Worm (Caenorhabditis elegans) whole organism, L2 larva: ENCODE results near the gene Y73B6BL.31.

Experiments used
- C34F6.9 ChIP-seq: fragments of 150-350 bp; optimal IDR thresholded peaks from 2 replicates; lab custom pipeline; 2014; ENCODE audit warnings: missing biosample characterization, missing genetic modification characterization
- alr-1 ChIP-seq: fragments of 150-350 bp; optimal IDR thresholded peaks from 2 replicates; lab custom pipeline; 2014; ENCODE audit warnings: missing biosample characterization, missing genetic modification characterization
- blmp-1 ChIP-seq: sonication (generic microtip); optimal IDR thresholded peaks from 2 replicates; lab custom pipeline; 2017; ENCODE audit warnings: missing genetic modification characterization, mild to moderate bottlenecking, missing compliant biosample characterization, antibody characterized with exemption, moderate library complexity; ENCODE audit not compliant: insufficient read depth
- ceh-16 ChIP-seq: fragments of 150-350 bp; optimal IDR thresholded peaks from 2 replicates; lab custom pipeline; 2014; ENCODE audit warnings: missing biosample characterization, missing genetic modification characterization
- ceh-82 ChIP-seq: fragments of 150-350 bp; optimal IDR thresholded peaks from 2 replicates; lab custom pipeline; 2014; ENCODE audit warnings: missing biosample characterization, missing genetic modification characterization
- elt-1 ChIP-seq: fragments of 150-350 bp; optimal IDR thresholded peaks from 2 replicates; lab custom pipeline; 2014; ENCODE audit warnings: missing biosample characterization, missing genetic modification characterization
- lin-13 ChIP-seq: fragments of 150-350 bp; optimal IDR thresholded peaks from 2 replicates; lab custom pipeline; 2014; ENCODE audit warnings: missing biosample characterization, missing genetic modification reagents, missing genetic modification characterization
- mdl-1 ChIP-seq, 2 experiments: fragments of 150-350 bp in 1 of 2; sonication (generic microtip) in 1 of 2; optimal IDR thresholded peaks; 2 replicates each; lab custom pipeline; 2017; ENCODE audit warnings: missing biosample characterization in 2 of 2, missing genetic modification characterization in 2 of 2
- nhr-237 ChIP-seq: fragments of 150-350 bp; optimal IDR thresholded peaks from 2 replicates; lab custom pipeline; 2014; ENCODE audit warnings: missing biosample characterization, missing genetic modification characterization
- skn-1 ChIP-seq: sonication (generic microtip); optimal IDR thresholded peaks from 2 replicates; lab custom pipeline; 2017; ENCODE audit warnings: missing biosample characterization, missing genetic modification characterization
- unc-62 ChIP-seq: fragments of 150-350 bp; optimal IDR thresholded peaks from 2 replicates; lab custom pipeline; 2014; ENCODE audit warnings: missing biosample characterization, missing genetic modification reagents, missing genetic modification characterization
- zag-1 ChIP-seq: fragments of 150-350 bp; optimal IDR thresholded peaks from 2 replicates; lab custom pipeline; 2014; ENCODE audit warnings: missing biosample characterization, missing genetic modification characterization
- ztf-4 ChIP-seq: fragments of 150-350 bp; optimal IDR thresholded peaks from 2 replicates; lab custom pipeline; 2014; ENCODE audit warnings: missing biosample characterization, missing genetic modification characterization

ce11 chrIV:6464005-6464404 is 22.3 kb downstream of the Y73B6BL.31 start, which contains the start of gene acr-25:
- no peak for TF ChIP-seq blmp-1 (tag; lab: Kevin White, UChicago)
- no peak for TF ChIP-seq mdl-1 (tag; optimal IDR thresholded peaks at IDR 0.05; lab: Kevin White, UChicago)
- no peak for TF ChIP-seq unc-62 (GFP tag; lab: Kevin White, UChicago)
- TF ChIP-seq alr-1 (tag; lab: Kevin White, UChicago), result no peak
- TF ChIP-seq ceh-16 (tag; lab: Kevin White, UChicago), result no peak
- no peak for TF ChIP-seq elt-1
- no peak for TF ChIP-seq C34F6.9 (tag; lab: Kevin White, UChicago)
- TF ChIP-seq ztf-4 (tag; lab: Kevin White, UChicago), result no peak
- TF ChIP-seq ceh-82, result no peak
- no peak for TF ChIP-seq zag-1 (tag; lab: Kevin White, UChicago)
- TF ChIP-seq lin-13 (GFP tag; lab: Kevin White, UChicago), result no peak
- TF ChIP-seq nhr-237, result no peak
- TF ChIP-seq skn-1 (tag; lab: Kevin White, UChicago), result no peak
